Worm (Caenorhabditis elegans): ENCODE measurements around the gene dro-1.

The dro-1 gene

DNA sequence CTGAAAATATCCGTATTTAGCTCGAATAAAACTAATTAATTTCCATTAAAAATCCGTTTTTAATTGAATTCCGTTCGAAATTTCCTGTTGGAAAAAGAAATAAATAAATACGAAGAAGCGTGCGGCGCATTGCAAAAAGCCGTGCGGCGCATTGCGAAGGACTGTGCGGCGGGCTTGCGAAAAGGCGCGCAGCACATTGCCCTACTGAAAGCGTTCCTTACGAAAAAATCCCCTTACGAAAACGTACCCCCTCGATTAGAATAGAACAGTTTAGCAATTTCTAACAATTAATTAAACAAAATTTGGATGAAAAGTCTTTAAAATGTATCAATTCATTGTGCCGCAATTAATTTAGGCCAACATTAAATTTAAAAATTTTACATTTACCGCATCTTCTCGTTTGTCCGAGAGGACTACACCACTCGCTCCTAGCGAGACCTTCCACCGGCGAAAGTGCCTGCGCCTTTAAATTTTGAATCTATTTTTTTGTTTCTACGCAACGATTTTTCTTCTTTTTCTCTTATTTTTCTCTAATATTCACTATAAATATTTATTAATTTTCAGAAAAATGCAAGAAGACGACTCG lies 46.1 kb upstream of the dro-1 start, which contains the start of gene npp-18 (continued):
- TF ChIP-seq dve-1 (tag; optimal IDR thresholded peaks at IDR 0.05; ENCODE audit: insufficient read depth) = peak; percentile 56
- TF ChIP-seq T26A8.4 (GFP tag; IDR thresholded peaks at IDR 0.05) = peak; percentile 87
- peak; percentile 76; the same call in 1 of the 2 replicates for TF ChIP-seq egl-43 (GFP tag; IDR thresholded peaks at IDR 0.05)
- TF ChIP-seq dpl-1 (GFP tag; optimal IDR thresholded peaks at IDR 0.05) = peak; percentile 89
- peak; percentile 77 for TF ChIP-seq ceh-20 (GFP tag; IDR thresholded peaks at IDR 0.05)
- TF ChIP-seq F10B5.3 (tag; optimal IDR thresholded peaks at IDR 0.05) = peak; percentile 43
- TF ChIP-seq php-3 (GFP tag; IDR thresholded peaks at IDR 0.05) = peak; percentile 45; the same call in 1 of the 2 replicates
- peak; percentile 81 for TF ChIP-seq mes-2 (tag; optimal IDR thresholded peaks at IDR 0.05; ENCODE audit: poor library complexity, severe bottlenecking)

DNA sequence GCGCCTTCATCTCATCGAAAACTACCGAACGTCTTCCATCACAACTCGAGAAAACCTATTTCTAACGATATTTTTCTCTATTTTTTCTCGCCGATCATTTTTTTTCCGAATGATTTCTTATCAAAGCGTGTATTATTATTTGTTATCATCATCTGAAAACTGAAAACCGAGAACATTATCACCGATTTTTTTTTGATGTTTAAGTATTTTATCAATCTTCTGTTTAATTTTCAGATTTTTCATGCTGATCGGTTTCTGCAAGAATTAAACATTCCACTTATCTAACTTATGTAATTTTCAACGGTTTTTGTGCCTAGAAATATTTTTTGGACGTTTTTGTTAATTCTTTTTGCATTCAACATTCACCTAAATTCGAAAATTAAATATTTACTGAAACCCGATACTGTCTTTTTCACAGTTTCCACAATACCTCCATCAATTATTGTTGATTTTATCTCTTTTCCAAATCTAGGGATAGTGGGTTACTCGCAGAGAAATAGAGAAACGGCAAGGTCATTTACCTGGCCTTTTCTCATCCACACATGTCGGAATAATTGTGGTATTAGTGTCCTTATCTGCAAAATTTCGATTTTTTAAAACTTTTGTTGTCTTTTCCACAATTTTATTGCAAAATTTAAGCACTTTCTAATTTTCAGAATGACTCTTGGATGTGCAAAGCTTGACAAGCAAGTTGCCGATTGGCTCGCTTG lies 43.6 kb upstream of the dro-1 start, which contains the start of gene pgm-2:
TSS of gene pgm-2 (plus strand) at position 657 of the 710 bp plus-strand sequence.
- TF ChIP-seq lin-29 (GFP tag; IDR thresholded peaks at IDR 0.05) = no peak
- TF ChIP-seq lin-1 (GFP tag; IDR thresholded peaks at IDR 0.05) = no peak
- TF ChIP-seq snpc-4 (tag; optimal IDR thresholded peaks at IDR 0.05) = no peak
- TF ChIP-seq nhr-6 (tag; optimal IDR thresholded peaks at IDR 0.05) = no peak
- TF ChIP-seq lim-7 (GFP tag; IDR thresholded peaks at IDR 0.05) = no peak
- TF ChIP-seq fkh-10 (GFP tag; optimal IDR thresholded peaks at IDR 0.05) = no peak
- no peak for TF ChIP-seq nhr-41 (GFP tag; IDR thresholded peaks at IDR 0.05)
- no peak for TF ChIP-seq ceh-44 (GFP tag; IDR thresholded peaks at IDR 0.05)
- TF ChIP-seq dpl-1 (GFP tag; optimal IDR thresholded peaks at IDR 0.05) = no peak
- TF ChIP-seq nhr-25 (tag; optimal IDR thresholded peaks at IDR 0.05; ENCODE audit: borderline replicate concordance, insufficient read depth) = peak; percentile 19
- no peak for TF ChIP-seq attf-4 (tag; optimal IDR thresholded peaks at IDR 0.05)
- no peak for TF ChIP-seq duxl-1 (tag; optimal IDR thresholded peaks at IDR 0.05; ENCODE audit: poor library complexity)
- no peak for TF ChIP-seq nhr-102 (tag; optimal IDR thresholded peaks at IDR 0.05)
- TF ChIP-seq ztf-7 (tag; optimal IDR thresholded peaks at IDR 0.05) = no peak
- no peak for TF ChIP-seq nhr-76 (tag; optimal IDR thresholded peaks at IDR 0.05)
- TF ChIP-seq vab-7 (GFP tag; IDR thresholded peaks at IDR 0.05) = no peak
- TF ChIP-seq ama-1 (optimal IDR thresholded peaks at IDR 0.05) = peak; percentile 9
- TF ChIP-seq Y75B8A.6 (GFP tag; IDR thresholded peaks at IDR 0.05) = no peak
- no peak for TF ChIP-seq nhr-11 (tag; optimal IDR thresholded peaks at IDR 0.05)
- no peak for TF ChIP-seq hif-1 (tag; optimal IDR thresholded peaks at IDR 0.05)
- no peak for TF ChIP-seq mes-2 (tag; optimal IDR thresholded peaks at IDR 0.05; ENCODE audit: poor library complexity, severe bottlenecking)
- TF ChIP-seq nhr-111 (GFP tag; optimal IDR thresholded peaks at IDR 0.05) = no peak
- no peak for TF ChIP-seq arid-1 (GFP tag; conservative IDR thresholded peaks at IDR 0.05)
- no peak for TF ChIP-seq zag-1 (tag; optimal IDR thresholded peaks at IDR 0.05)
- TF ChIP-seq ctbp-1 (GFP tag; IDR thresholded peaks at IDR 0.05) = no peak
- no peak for TF ChIP-seq snpc-1.2 (GFP tag; IDR thresholded peaks at IDR 0.05)
- no peak for TF ChIP-seq nhr-42 (GFP tag; IDR thresholded peaks at IDR 0.05)
- no peak for TF ChIP-seq egl-43 (GFP tag; IDR thresholded peaks at IDR 0.05)
- TF ChIP-seq F10B5.3 (tag; optimal IDR thresholded peaks at IDR 0.05) = no peak
- no peak for TF ChIP-seq lin-13 (GFP tag; optimal IDR thresholded peaks at IDR 0.05)
- TF ChIP-seq fos-1 (tag; optimal IDR thresholded peaks at IDR 0.05) = no peak
- TF ChIP-seq F49E8.2 (tag; optimal IDR thresholded peaks at IDR 0.05; ENCODE audit: borderline replicate concordance) = no peak
- TF ChIP-seq nhr-28 (tag; optimal IDR thresholded peaks at IDR 0.05) = peak; percentile 6
- no peak for TF ChIP-seq F44E2.7 (GFP tag; IDR thresholded peaks at IDR 0.05)
- TF ChIP-seq saeg-2 (GFP tag; IDR thresholded peaks at IDR 0.05) = no peak
- TF ChIP-seq ceh-28 (tag; optimal IDR thresholded peaks at IDR 0.05) = no peak
- TF ChIP-seq pqm-1 (tag; optimal IDR thresholded peaks at IDR 0.05) = peak; percentile 23
- TF ChIP-seq dmd-8 (GFP tag; IDR thresholded peaks at IDR 0.05) = no peak
- TF ChIP-seq daf-16 (GFP tag; optimal IDR thresholded peaks at IDR 0.05) = no peak
- TF ChIP-seq daf-16 (tag; optimal IDR thresholded peaks at IDR 0.05) = peak; percentile 34
- peak; percentile 7 for TF ChIP-seq hlh-11 (tag; optimal IDR thresholded peaks at IDR 0.05)
- TF ChIP-seq spr-1 (tag; optimal IDR thresholded peaks at IDR 0.05) = no peak
- TF ChIP-seq mxl-3 (GFP tag; optimal IDR thresholded peaks at IDR 0.05) = peak; percentile 8

Data from whole organism, L4 larva.